Worm (Caenorhabditis elegans) whole organism, L4 larva: ENCODE results near the gene egl-36.

ENCODE experiments used
- aha-1 ChIP-seq: fragments of 150-350 bp; peaks from one replicate; lab custom pipeline; 2014; ENCODE audit warnings: missing biosample characterization, missing genetic modification characterization
- ceh-82 ChIP-seq: sonication (generic microtip); optimal IDR thresholded peaks from 2 replicates; lab custom pipeline; 2017; ENCODE audit warnings: missing biosample characterization, missing genetic modification characterization
- lin-13 ChIP-seq: fragments of 150-350 bp; optimal IDR thresholded peaks from 2 replicates; lab custom pipeline; 2014; ENCODE audit warnings: missing biosample characterization, missing genetic modification reagents, missing genetic modification characterization
- lsy-2 ChIP-seq, 2 experiments: fragments of 150-350 bp in 1 of 2; sonication (generic microtip) in 1 of 2; optimal IDR thresholded peaks; 2 replicates each; lab custom pipeline; 2014 to 2017; ENCODE audit warnings: missing biosample characterization in 2 of 2, missing genetic modification characterization in 2 of 2
- mxl-2 ChIP-seq: fragments of 200-800 bp; sonication (Bioruptor generic); conservative IDR thresholded peaks from 2 replicates; pipeline ENCODE4 v1.3.6; 2022; ENCODE audit warnings: missing genetic modification reagents, missing genetic modification characterization, missing compliant biosample characterization
- nhr-11 ChIP-seq: fragments of 150-350 bp; optimal IDR thresholded peaks from 2 replicates; lab custom pipeline; 2014; ENCODE audit warnings: missing biosample characterization, missing genetic modification characterization
- nhr-25 ChIP-seq: sonication (generic microtip); optimal IDR thresholded peaks from 2 replicates; lab custom pipeline; 2017; ENCODE audit warnings: missing genetic modification characterization, mild to moderate bottlenecking, missing compliant biosample characterization, antibody characterized with exemption, moderate library complexity, borderline replicate concordance; ENCODE audit not compliant: insufficient read depth
- nhr-76 ChIP-seq: fragments of 150-350 bp; optimal IDR thresholded peaks from 2 replicates; lab custom pipeline; 2014; ENCODE audit warnings: missing biosample characterization, missing genetic modification characterization
- rbr-2 ChIP-seq: sonication (generic microtip); optimal IDR thresholded peaks from 2 replicates; lab custom pipeline; 2016; ENCODE audit warnings: missing genotype, missing genetic modification characterization, missing compliant biosample characterization
- spr-1 ChIP-seq: sonication (generic microtip); optimal IDR thresholded peaks from 2 replicates; lab custom pipeline; 2016; ENCODE audit warnings: mild to moderate bottlenecking, missing genetic modification characterization, missing compliant biosample characterization
- tra-1 ChIP-seq: fragments of 200-800 bp; sonication (Bioruptor generic); IDR thresholded peaks from 2 replicates; pipeline ENCODE4 v1.3.6; 2022; ENCODE audit warnings: missing genetic modification reagents, missing genetic modification characterization, missing compliant biosample characterization
- unc-39 ChIP-seq: sonication (generic microtip); optimal IDR thresholded peaks from 2 replicates; lab custom pipeline; 2017; ENCODE audit warnings: missing biosample characterization, missing genetic modification characterization
- vab-7 ChIP-seq: fragments of 200-800 bp; sonication (Bioruptor generic); IDR thresholded peaks from 2 replicates; pipeline ENCODE4 v1.3.6; 2022; ENCODE audit warnings: missing genetic modification reagents, missing genetic modification characterization, missing compliant biosample characterization
- zag-1 ChIP-seq: fragments of 150-350 bp; optimal IDR thresholded peaks from 2 replicates; lab custom pipeline; 2014; ENCODE audit warnings: missing biosample characterization, missing genetic modification characterization

- TF ChIP-seq vab-7 (GFP tag; lab: Robert Waterston, UW) = no peak
- no peak for TF ChIP-seq unc-39
- TF ChIP-seq aha-1 (tag; lab: Kevin White, UChicago) = no peak
- TF ChIP-seq mxl-2 = no peak
- TF ChIP-seq tra-1 (GFP tag; lab: Robert Waterston, UW) = no peak
- no peak for TF ChIP-seq nhr-11 (tag; lab: Kevin White, UChicago)
- TF ChIP-seq ceh-82 = no peak
- no peak for TF ChIP-seq spr-1 (tag; lab: Kevin White, UChicago)
- TF ChIP-seq nhr-25 (tag; lab: Kevin White, UChicago) = no peak
- TF ChIP-seq lin-13 (GFP tag; lab: Kevin White, UChicago) = no peak
- TF ChIP-seq nhr-76 (tag; lab: Kevin White, UChicago) = no peak
- no peak for TF ChIP-seq lsy-2 (tag; optimal IDR thresholded peaks at IDR 0.05; lab: Kevin White, UChicago)
- no peak for TF ChIP-seq zag-1 (tag; lab: Kevin White, UChicago)
- TF ChIP-seq rbr-2 (tag; lab: Kevin White, UChicago) = no peak
Observed at ce11 chrX:10753403-10753802, 19.3 kb downstream of the egl-36 start, which contains the start of gene R07A4.3.
